Worm (Caenorhabditis elegans) whole organism, late embryonic: ENCODE data around the gene C07G1.7.

ENCODE experiments used
- F13H6.1 ChIP-seq: sonication (generic microtip); optimal IDR thresholded peaks from 2 replicates; lab custom pipeline; 2016; ENCODE audit warnings: missing genetic modification characterization, missing compliant biosample characterization
- ceh-9 ChIP-seq: sonication (generic microtip); optimal IDR thresholded peaks from 2 replicates; lab custom pipeline; 2016; ENCODE audit warnings: mild to moderate bottlenecking, missing genetic modification characterization, inconsistent platforms, missing compliant biosample characterization
- ttx-3 ChIP-seq: sonication (generic microtip); optimal IDR thresholded peaks from 2 replicates; lab custom pipeline; 2016; ENCODE audit warnings: missing genetic modification reagents, missing genetic modification characterization, missing compliant biosample characterization

DNA sequence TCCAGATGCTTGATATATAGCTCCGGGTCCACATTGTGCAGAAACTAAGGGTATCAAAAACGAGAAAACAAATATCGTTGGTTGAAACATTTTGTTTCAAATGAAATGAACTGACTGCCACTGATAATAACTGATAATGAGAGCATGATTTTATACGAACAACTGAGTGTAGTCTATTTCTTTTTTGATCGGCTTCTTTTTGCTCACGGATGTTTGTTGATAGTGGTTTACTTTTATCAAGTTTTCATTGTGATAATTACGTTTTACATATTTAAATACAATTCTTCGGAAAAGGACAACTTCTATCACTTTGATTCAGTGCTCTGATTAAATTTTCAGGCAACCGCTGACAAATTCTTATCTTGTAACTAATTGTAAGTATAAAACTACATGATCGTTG lies 48.0 kb downstream of the C07G1.7 start, which contains the start of gene clec-51:
- TF ChIP-seq ttx-3 (tag; lab: Kevin White, UChicago) (no peak), F13H6.1 (tag; lab: Kevin White, UChicago) (no peak), ceh-9 (tag; lab: Kevin White, UChicago) (no peak)
